Fruit fly (Drosophila melanogaster) whole organism, pupa: Measurements from ENCODE around the gene CG34253.
A peak's percentile ranks its signal among the peaks of the same experiment; 100 is the strongest.

Source experiments
- CG10348 ChIP-seq: fragments of 200-800 bp; sonication (Bioruptor generic); IDR thresholded peaks from 2 replicates; pipeline ENCODE4 v1.3.6; 2022; ENCODE audit warnings: missing biosample characterization, missing genetic modification characterization
- CG12605 ChIP-seq: fragments of 200-800 bp; sonication (Bioruptor generic); IDR thresholded peaks from 2 replicates; pipeline ENCODE4 v1.3.6; 2022; ENCODE audit warnings: missing biosample characterization, missing genetic modification characterization
- CG13204 ChIP-seq: fragments of 200-800 bp; sonication (Bioruptor generic); optimal IDR thresholded peaks from 2 replicates; lab custom pipeline; 2018; ENCODE audit warnings: missing biosample characterization, mild to moderate bottlenecking, missing genetic modification characterization, moderate library complexity
- CG14655 ChIP-seq: fragments of 200-800 bp; sonication (Bioruptor generic); optimal IDR thresholded peaks from 3 replicates; lab custom pipeline; 2017; ENCODE audit warnings: mild to moderate bottlenecking, missing biosample characterization, missing genetic modification reagents, missing genetic modification characterization
- CG15710 ChIP-seq: fragments of 200-800 bp; sonication (Bioruptor generic); optimal IDR thresholded peaks from 2 replicates; lab custom pipeline; 2018; ENCODE audit warnings: missing biosample characterization, mild to moderate bottlenecking, missing genetic modification characterization, moderate library complexity
- CG17806 ChIP-seq: fragments of 200-800 bp; sonication (Bioruptor generic); optimal IDR thresholded peaks from 2 replicates; lab custom pipeline; 2018; ENCODE audit warnings: missing biosample characterization, mild to moderate bottlenecking, missing genetic modification characterization, moderate library complexity
- CG32121 ChIP-seq: fragments of 200-800 bp; sonication (Bioruptor generic); IDR thresholded peaks from 2 replicates; pipeline ENCODE4 v1.3.6; 2022; ENCODE audit warnings: missing biosample characterization, missing genetic modification characterization
- CG34367 ChIP-seq: fragments of 200-800 bp; sonication (Bioruptor generic); optimal IDR thresholded peaks from 2 replicates; lab custom pipeline; 2018; ENCODE audit warnings: missing biosample characterization, mild to moderate bottlenecking, missing genetic modification characterization
- CG4496 ChIP-seq: fragments of 200-800 bp; sonication (Bioruptor generic); IDR thresholded peaks from 3 replicates; pipeline ENCODE4 v1.3.6; 2022; ENCODE audit warnings: missing biosample characterization, missing genetic modification characterization
- CG8159 ChIP-seq: fragments of 200-800 bp; sonication (Bioruptor generic); optimal IDR thresholded peaks from 3 replicates; lab custom pipeline; 2018; ENCODE audit warnings: missing biosample characterization, mild to moderate bottlenecking, missing genetic modification characterization, moderate library complexity
- CG8301 ChIP-seq: fragments of 200-800 bp; sonication (Bioruptor generic); optimal IDR thresholded peaks from 2 replicates; lab custom pipeline; 2018; ENCODE audit warnings: missing biosample characterization, mild to moderate bottlenecking, missing genetic modification characterization
- CG9948 ChIP-seq: fragments of 200-800 bp; sonication (Bioruptor generic); optimal IDR thresholded peaks from 2 replicates; lab custom pipeline; 2018; ENCODE audit warnings: missing biosample characterization, mild to moderate bottlenecking, missing genetic modification characterization, moderate library complexity
- D1 ChIP-seq: fragments of 200-800 bp; sonication (Bioruptor generic); optimal IDR thresholded peaks from 2 replicates; lab custom pipeline; 2018; ENCODE audit warnings: missing biosample characterization, mild to moderate bottlenecking, missing genetic modification characterization, moderate library complexity
- EcR ChIP-seq: fragments of 200-800 bp; sonication (Bioruptor generic); optimal IDR thresholded peaks from 3 replicates; lab custom pipeline; 2019; ENCODE audit warnings: missing biosample characterization, missing genetic modification characterization, mild to moderate bottlenecking, moderate library complexity, missing genetic modification reagents
- Ets98B ChIP-seq: fragments of 200-800 bp; sonication (Bioruptor generic); IDR thresholded peaks from 2 replicates; pipeline ENCODE4 v1.3.6; 2022; ENCODE audit warnings: missing biosample characterization, missing genetic modification characterization
- Pif1A ChIP-seq: fragments of 200-800 bp; sonication (Bioruptor generic); optimal IDR thresholded peaks from 3 replicates; lab custom pipeline; 2016; ENCODE audit warnings: missing biosample characterization, missing genetic modification characterization
- Pif1B ChIP-seq: fragments of 200-800 bp; sonication (Bioruptor generic); optimal IDR thresholded peaks from 3 replicates; lab custom pipeline; 2016; ENCODE audit warnings: missing biosample characterization, missing genetic modification characterization
- Snoo ChIP-seq: fragments of 200-800 bp; sonication (Bioruptor generic); optimal IDR thresholded peaks from 3 replicates; lab custom pipeline; 2017; ENCODE audit warnings: missing biosample characterization, mild to moderate bottlenecking, missing genetic modification characterization, inconsistent platforms
- fd96Ca ChIP-seq: fragments of 200-800 bp; sonication (Bioruptor generic); IDR thresholded peaks from 3 replicates; pipeline ENCODE4 v1.3.6; 2022; ENCODE audit warnings: missing biosample characterization, missing genetic modification characterization
- gl ChIP-seq: fragments of 200-800 bp; sonication (Bioruptor generic); optimal IDR thresholded peaks from 2 replicates; lab custom pipeline; 2018; ENCODE audit warnings: missing biosample characterization, mild to moderate bottlenecking, missing genetic modification characterization
- rn ChIP-seq: fragments of 200-800 bp; sonication (Bioruptor generic); IDR thresholded peaks from 2 replicates; pipeline ENCODE4 v1.3.6; 2022; ENCODE audit warnings: missing biosample characterization, missing genetic modification characterization

CG34253 gene

DNA sequence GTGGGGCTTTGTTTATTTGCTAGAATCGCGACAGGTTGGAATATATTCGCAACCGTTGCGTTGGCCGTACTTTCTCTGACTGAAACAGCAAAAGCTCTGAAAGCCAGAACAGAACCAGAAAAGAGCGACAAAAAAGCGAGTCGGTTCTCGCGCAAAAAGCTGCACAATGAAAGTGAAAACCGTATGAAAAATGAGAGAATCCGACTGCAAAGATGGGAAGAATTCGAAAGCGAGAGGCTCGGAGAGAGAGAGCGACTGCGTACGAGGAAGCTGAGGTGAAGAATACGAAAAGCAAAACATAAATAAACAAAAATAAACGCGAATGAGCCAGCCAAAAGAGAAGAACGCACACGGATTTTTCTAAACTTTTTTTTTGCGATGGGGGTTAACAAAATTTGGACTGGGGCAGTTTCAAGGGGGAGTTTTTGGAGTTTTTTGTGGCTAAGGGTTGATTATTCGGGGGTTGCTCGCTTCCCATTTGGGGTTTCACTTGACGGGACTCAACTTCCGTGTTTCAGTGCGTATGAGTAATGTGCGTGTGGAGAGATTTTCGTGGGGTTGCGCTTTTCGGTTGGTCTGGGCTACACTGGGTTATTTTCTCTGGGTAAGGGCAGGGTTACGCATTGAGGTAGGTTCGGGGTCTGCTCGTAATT lies 25.3 kb downstream of the CG34253 start:
- peak; percentile 59; the same call in 1 of the 2 replicates for TF ChIP-seq CG12605
- TF ChIP-seq Snoo (tag; lab: Kevin White, UChicago) = peak; percentile 65
- TF ChIP-seq CG34367 (tag; lab: Kevin White, UChicago) = peak; percentile 29
- no peak for TF ChIP-seq rn
- no peak for TF ChIP-seq CG32121
- peak; percentile 28 for TF ChIP-seq CG8159
- peak; percentile 15 for TF ChIP-seq CG13204 (GFP tag; lab: Kevin White, UChicago)
- peak; percentile 40 for TF ChIP-seq CG14655
- peak; percentile 2 for TF ChIP-seq CG17806 (tag; lab: Kevin White, UChicago)
- TF ChIP-seq CG10348 (GFP tag; lab: Robert Waterston, UW) = no peak
- TF ChIP-seq Pif1A (GFP tag; lab: Kevin White, UChicago) = peak; percentile 40
- TF ChIP-seq CG8301 = peak; percentile 45
- no peak for TF ChIP-seq fd96Ca (GFP tag; lab: Robert Waterston, UW)
- TF ChIP-seq Ets98B (GFP tag; lab: Robert Waterston, UW) = peak; percentile 12; the same call in 1 of the 2 replicates
- TF ChIP-seq D1 = peak; percentile 23
- TF ChIP-seq CG4496 = peak; percentile 39; the same call in 1 of the 3 replicates
- peak; percentile 16 for TF ChIP-seq CG15710 (tag; lab: Kevin White, UChicago)
- TF ChIP-seq EcR = peak; percentile 84
- TF ChIP-seq Pif1B = peak; percentile 49
- TF ChIP-seq gl (tag; lab: Kevin White, UChicago) = peak; percentile 41
- no peak for TF ChIP-seq CG9948

dm6 chr3L:18061240-18061639 lies 25.9 kb downstream of the CG34253 start:
- no peak for TF ChIP-seq Pif1A (GFP tag; lab: Kevin White, UChicago)

dm6 chr3L:18057752-18058518 lies 29.2 kb downstream of the CG34253 start:
- TF ChIP-seq CG8301 (no peak), CG8159 (no peak), rn (no peak), CG4496 (no peak), EcR (peak; percentile 80), CG13204 (GFP tag; lab: Kevin White, UChicago) (peak; percentile 78), gl (tag; lab: Kevin White, UChicago) (peak; percentile 17), CG10348 (GFP tag; lab: Robert Waterston, UW) (no peak), Snoo (tag; lab: Kevin White, UChicago) (no peak), Pif1A (GFP tag; lab: Kevin White, UChicago) (no peak), CG17806 (tag; lab: Kevin White, UChicago) (peak; percentile 60), CG15710 (tag; lab: Kevin White, UChicago) (peak; percentile 68), CG34367 (tag; lab: Kevin White, UChicago) (peak; percentile 53), D1 (no peak), CG32121 (no peak), Pif1B (no peak), CG14655 (no peak), CG9948 (peak; percentile 19), Ets98B (GFP tag; lab: Robert Waterston, UW) (no peak), CG12605 (no peak), fd96Ca (GFP tag; lab: Robert Waterston, UW) (no peak)

DNA sequence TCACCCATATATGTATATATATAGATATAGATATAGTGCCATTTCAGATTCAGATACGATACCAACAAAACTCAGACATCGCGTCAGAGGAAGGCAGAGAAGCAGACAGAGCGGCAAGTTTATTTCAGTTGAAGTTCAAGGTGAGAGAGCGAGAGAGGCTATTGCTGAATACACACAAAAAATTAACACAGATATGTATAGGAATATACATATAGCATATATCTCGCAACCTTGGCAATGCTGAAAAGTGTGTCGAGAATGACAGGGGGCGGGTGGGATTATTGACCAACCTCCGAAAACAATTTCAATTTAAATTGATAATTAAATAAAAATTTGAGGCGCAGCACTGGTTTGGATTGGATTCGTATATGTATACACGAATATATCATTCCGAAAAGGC lies 30.1 kb downstream of the CG34253 start:
- TF ChIP-seq CG15710 (tag; lab: Kevin White, UChicago) (no peak), EcR (peak; percentile 93), CG14655 (no peak)
- TF ChIP-seq, all 21 proteins: peak for 1

DNA sequence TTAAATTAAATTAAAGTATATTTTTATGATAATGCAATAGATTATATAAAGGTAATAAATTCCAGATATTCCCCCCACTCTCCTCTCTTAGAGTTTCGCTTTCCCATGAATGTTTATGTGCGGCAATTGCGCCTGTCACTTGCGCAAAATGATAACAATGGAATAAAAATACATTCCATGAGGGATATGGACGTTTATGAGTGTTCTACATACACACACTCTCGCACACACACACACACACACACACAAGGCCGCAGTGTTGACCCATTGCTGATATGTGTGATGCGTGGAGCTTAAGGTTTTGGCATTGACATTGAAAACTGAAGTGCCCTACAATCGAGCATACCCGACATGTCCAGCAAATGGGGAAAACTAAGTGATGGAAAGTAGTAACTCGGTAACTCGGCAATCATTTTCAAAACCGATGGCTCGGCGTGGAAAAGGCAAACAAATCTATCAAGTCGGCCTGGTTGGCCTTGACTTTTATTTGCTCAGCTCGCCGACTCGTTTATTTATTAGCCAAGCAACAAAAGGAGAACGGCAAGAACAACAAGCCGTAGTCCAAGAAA lies 40.4 kb downstream of the CG34253 start:
- TF ChIP-seq Ets98B (GFP tag; lab: Robert Waterston, UW) (no peak), CG17806 (tag; lab: Kevin White, UChicago) (peak; percentile 14), CG13204 (GFP tag; lab: Kevin White, UChicago) (no peak), CG8159 (peak; percentile 25), rn (no peak), CG9948 (peak; percentile 6), EcR (peak; percentile 74), CG15710 (tag; lab: Kevin White, UChicago) (peak; percentile 17), Snoo (tag; lab: Kevin White, UChicago) (no peak)

- TF ChIP-seq CG8159 = no peak
- TF ChIP-seq CG32121 = 0 out of 2 replicates have a peak, but pooled peaks have one; percentile 39
- TF ChIP-seq CG10348 (GFP tag; lab: Robert Waterston, UW) = no peak
These were observed 42.6 kb downstream of the CG34253 start for dm6 chr3L:18044333-18045043.
